Worm (Caenorhabditis elegans) whole organism, late embryonic: ENCODE results near the gene F54H12.7.
A peak's percentile ranks its signal among the peaks of the same experiment; 100 is the strongest.

Experiments used
- C38D4.7 ChIP-seq: fragments of 200-800 bp; sonication (Bioruptor generic); optimal IDR thresholded peaks from 2 replicates; lab custom pipeline; 2018; ENCODE audit warnings: mild to moderate bottlenecking, missing genetic modification characterization, moderate library complexity, missing compliant biosample characterization
- F13H6.1 ChIP-seq: sonication (generic microtip); optimal IDR thresholded peaks from 2 replicates; lab custom pipeline; 2016; ENCODE audit warnings: missing genetic modification characterization, missing compliant biosample characterization
- K02D7.2 ChIP-seq: sonication (generic microtip); optimal IDR thresholded peaks from 2 replicates; lab custom pipeline; 2017; ENCODE audit warnings: mild to moderate bottlenecking, missing genetic modification characterization, missing compliant biosample characterization
- Y22D7AL.16 ChIP-seq: sonication (generic microtip); optimal IDR thresholded peaks from 2 replicates; lab custom pipeline; 2016; ENCODE audit warnings: missing genetic modification characterization, missing compliant biosample characterization
- ahr-1 ChIP-seq: sonication (generic microtip); optimal IDR thresholded peaks from 2 replicates; lab custom pipeline; 2016; ENCODE audit warnings: missing genetic modification characterization, missing compliant biosample characterization
- ceh-18 ChIP-seq: sonication (generic microtip); optimal IDR thresholded peaks from 2 replicates; lab custom pipeline; 2016; ENCODE audit warnings: missing genetic modification characterization, missing compliant biosample characterization
- ceh-19 ChIP-seq: fragments of 200-800 bp; sonication (Bioruptor generic); optimal IDR thresholded peaks from 2 replicates; lab custom pipeline; 2018; ENCODE audit warnings: mild to moderate bottlenecking, missing genetic modification characterization, missing compliant biosample characterization
- ceh-2 ChIP-seq: sonication (generic microtip); optimal IDR thresholded peaks from 2 replicates; lab custom pipeline; 2016; ENCODE audit warnings: missing genotype, missing genetic modification characterization, missing compliant biosample characterization
- ceh-22 ChIP-seq: sonication (generic microtip); optimal IDR thresholded peaks from 2 replicates; lab custom pipeline; 2017; ENCODE audit warnings: missing biosample characterization, missing genetic modification characterization
- ceh-24 ChIP-seq: sonication (generic microtip); optimal IDR thresholded peaks from 2 replicates; lab custom pipeline; 2016; ENCODE audit warnings: mild to moderate bottlenecking, missing genetic modification characterization, missing compliant biosample characterization
- ceh-31 ChIP-seq: sonication (generic microtip); optimal IDR thresholded peaks from 2 replicates; lab custom pipeline; 2016; ENCODE audit warnings: missing genetic modification characterization, missing compliant biosample characterization
- ceh-48 ChIP-seq: sonication (generic microtip); optimal IDR thresholded peaks from 2 replicates; lab custom pipeline; 2016; ENCODE audit warnings: missing genetic modification characterization, inconsistent platforms, missing compliant biosample characterization
- ceh-6 ChIP-seq: fragments of 200-800 bp; sonication (Bioruptor generic); optimal IDR thresholded peaks from 2 replicates; lab custom pipeline; 2018; ENCODE audit warnings: mild to moderate bottlenecking, missing genetic modification characterization, missing compliant biosample characterization
- dmd-4 ChIP-seq: sonication (generic microtip); optimal IDR thresholded peaks from 2 replicates; lab custom pipeline; 2016; ENCODE audit warnings: borderline replicate concordance, missing genetic modification characterization, missing compliant biosample characterization
- dve-1 ChIP-seq: sonication (generic microtip); optimal IDR thresholded peaks from 2 replicates; lab custom pipeline; 2017; ENCODE audit warnings: antibody characterized with exemption, mild to moderate bottlenecking, missing genetic modification characterization, missing compliant biosample characterization
- elt-2 ChIP-seq: sonication (generic microtip); optimal IDR thresholded peaks from 2 replicates; lab custom pipeline; 2016; ENCODE audit warnings: missing genetic modification reagents, missing genetic modification characterization, missing compliant biosample characterization
- elt-4 ChIP-seq: sonication (generic microtip); optimal IDR thresholded peaks from 2 replicates; lab custom pipeline; 2016; ENCODE audit warnings: missing genetic modification characterization, missing compliant biosample characterization
- eyg-1 ChIP-seq: sonication (generic microtip); optimal IDR thresholded peaks from 2 replicates; lab custom pipeline; 2016; ENCODE audit warnings: missing genotype, missing genetic modification characterization, missing compliant biosample characterization
- fax-1 ChIP-seq: sonication (generic microtip); optimal IDR thresholded peaks from 2 replicates; lab custom pipeline; 2016; ENCODE audit warnings: missing genotype, missing genetic modification characterization, missing compliant biosample characterization
- fkh-10 ChIP-seq: fragments of 150-350 bp; optimal IDR thresholded peaks from 2 replicates; lab custom pipeline; 2014; ENCODE audit warnings: missing biosample characterization, missing genetic modification reagents, missing genetic modification characterization
- fkh-6 ChIP-seq: sonication (generic microtip); optimal IDR thresholded peaks from 2 replicates; lab custom pipeline; 2016; ENCODE audit warnings: missing genetic modification characterization, missing compliant biosample characterization
- hlh-30 ChIP-seq: sonication (generic microtip); optimal IDR thresholded peaks from 2 replicates; lab custom pipeline; 2017; ENCODE audit warnings: antibody characterized with exemption, missing genetic modification characterization, missing compliant biosample characterization; ENCODE audit not compliant: insufficient read depth
- lin-11 ChIP-seq: fragments of 200-800 bp; sonication (Bioruptor generic); optimal IDR thresholded peaks from 2 replicates; lab custom pipeline; 2018; ENCODE audit warnings: mild to moderate bottlenecking, missing genetic modification characterization, missing compliant biosample characterization
- madf-2 ChIP-seq: sonication (generic microtip); optimal IDR thresholded peaks from 2 replicates; lab custom pipeline; 2017; ENCODE audit warnings: missing genetic modification characterization, missing compliant biosample characterization
- mec-3 ChIP-seq: sonication (generic microtip); optimal IDR thresholded peaks from 2 replicates; lab custom pipeline; 2016; ENCODE audit warnings: borderline replicate concordance, missing genetic modification characterization, missing compliant biosample characterization
- nfya-1 ChIP-seq: sonication (generic microtip); optimal IDR thresholded peaks from 2 replicates; lab custom pipeline; 2017; ENCODE audit warnings: missing genetic modification characterization, mild to moderate bottlenecking, missing compliant biosample characterization, antibody characterized with exemption, moderate library complexity
- nhr-11 ChIP-seq: fragments of 150-350 bp; optimal IDR thresholded peaks from 2 replicates; lab custom pipeline; 2014; ENCODE audit warnings: missing biosample characterization, missing genetic modification characterization
- pat-9 ChIP-seq: fragments of 200-800 bp; sonication (Bioruptor generic); optimal IDR thresholded peaks from 2 replicates; lab custom pipeline; 2018; ENCODE audit warnings: mild to moderate bottlenecking, missing genetic modification characterization, moderate library complexity, missing compliant biosample characterization
- pha-2 ChIP-seq: sonication (generic microtip); optimal IDR thresholded peaks from 2 replicates; lab custom pipeline; 2017; ENCODE audit warnings: mild to moderate bottlenecking, missing genetic modification characterization, missing compliant biosample characterization
- sdc-2 ChIP-seq: sonication (generic microtip); optimal IDR thresholded peaks from 2 replicates; lab custom pipeline; 2016; ENCODE audit warnings: missing genotype, missing genetic modification characterization, missing compliant biosample characterization
- sox-4 ChIP-seq: sonication (generic microtip); optimal IDR thresholded peaks from 2 replicates; lab custom pipeline; 2017; ENCODE audit warnings: mild to moderate bottlenecking, missing genetic modification characterization, inconsistent platforms, missing compliant biosample characterization
- tbx-2 ChIP-seq: sonication (generic microtip); optimal IDR thresholded peaks from 2 replicates; lab custom pipeline; 2016; ENCODE audit warnings: missing genetic modification characterization, missing compliant biosample characterization
- ttx-3 ChIP-seq: sonication (generic microtip); optimal IDR thresholded peaks from 2 replicates; lab custom pipeline; 2016; ENCODE audit warnings: missing genetic modification reagents, missing genetic modification characterization, missing compliant biosample characterization
- unc-3 ChIP-seq, 2 experiments: fragments of 200-800 bp in 1 of 2; sonication (Bioruptor generic) in 1 of 2; sonication (generic microtip) in 1 of 2; conservative IDR thresholded peaks in 1 of 2; optimal IDR thresholded peaks in 1 of 2; 2 replicates each; pipeline versions ENCODE4 v1.3.6 to Lab custom; 2016 to 2022; ENCODE audit warnings: missing compliant biosample characterization in 2 of 2, missing genetic modification characterization in 2 of 2, missing genetic modification reagents in 1 of 2
- unc-42 ChIP-seq: sonication (generic microtip); optimal IDR thresholded peaks from 2 replicates; lab custom pipeline; 2016; ENCODE audit warnings: missing genotype, missing genetic modification characterization, missing compliant biosample characterization
- unc-55 ChIP-seq: sonication (generic microtip); optimal IDR thresholded peaks from 2 replicates; lab custom pipeline; 2017; ENCODE audit warnings: missing biosample characterization, missing genetic modification reagents, missing genetic modification characterization
- unc-86 ChIP-seq: sonication (generic microtip); optimal IDR thresholded peaks from 2 replicates; lab custom pipeline; 2016; ENCODE audit warnings: missing genetic modification characterization, missing compliant biosample characterization

The F54H12.7 gene

DNA sequence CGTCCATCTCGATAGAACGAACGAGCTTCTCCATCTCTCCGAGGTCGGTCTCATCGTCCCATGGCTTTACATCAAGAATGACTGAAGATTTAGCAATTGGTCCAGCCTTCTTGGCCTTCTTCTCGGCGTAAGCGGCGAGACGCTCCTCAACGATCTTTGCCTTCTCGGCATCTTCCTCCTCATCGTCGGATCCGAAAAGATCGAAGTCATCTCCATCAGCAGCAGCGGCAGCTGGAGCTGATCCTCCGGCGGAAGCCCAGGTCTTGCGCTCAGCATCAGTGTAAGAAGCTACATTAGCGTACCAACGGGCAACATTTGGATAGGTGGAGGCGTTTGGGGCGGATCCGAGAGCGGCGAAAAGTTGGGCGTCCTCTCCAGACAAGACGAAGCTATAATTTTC, 3.5 kb downstream of the F54H12.7 start:
- TF ChIP-seq ahr-1 (tag; lab: Kevin White, UChicago): no peak
- no peak for TF ChIP-seq nhr-11 (tag; lab: Kevin White, UChicago)
- no peak for TF ChIP-seq eyg-1
- no peak for TF ChIP-seq ceh-48 (tag; lab: Kevin White, UChicago)
- TF ChIP-seq ceh-19 (GFP tag; lab: Kevin White, UChicago): no peak
- no peak for TF ChIP-seq ceh-2
- TF ChIP-seq ceh-22: no peak
- TF ChIP-seq Y22D7AL.16: no peak
- no peak for TF ChIP-seq elt-4 (tag; lab: Kevin White, UChicago)
- no peak for TF ChIP-seq ttx-3 (tag; lab: Kevin White, UChicago)
- no peak for TF ChIP-seq mec-3 (tag; lab: Kevin White, UChicago)
- TF ChIP-seq F13H6.1 (tag; lab: Kevin White, UChicago): no peak
- TF ChIP-seq madf-2 (tag; lab: Kevin White, UChicago): no peak
- TF ChIP-seq, all 69 proteins: peak for 0

DNA sequence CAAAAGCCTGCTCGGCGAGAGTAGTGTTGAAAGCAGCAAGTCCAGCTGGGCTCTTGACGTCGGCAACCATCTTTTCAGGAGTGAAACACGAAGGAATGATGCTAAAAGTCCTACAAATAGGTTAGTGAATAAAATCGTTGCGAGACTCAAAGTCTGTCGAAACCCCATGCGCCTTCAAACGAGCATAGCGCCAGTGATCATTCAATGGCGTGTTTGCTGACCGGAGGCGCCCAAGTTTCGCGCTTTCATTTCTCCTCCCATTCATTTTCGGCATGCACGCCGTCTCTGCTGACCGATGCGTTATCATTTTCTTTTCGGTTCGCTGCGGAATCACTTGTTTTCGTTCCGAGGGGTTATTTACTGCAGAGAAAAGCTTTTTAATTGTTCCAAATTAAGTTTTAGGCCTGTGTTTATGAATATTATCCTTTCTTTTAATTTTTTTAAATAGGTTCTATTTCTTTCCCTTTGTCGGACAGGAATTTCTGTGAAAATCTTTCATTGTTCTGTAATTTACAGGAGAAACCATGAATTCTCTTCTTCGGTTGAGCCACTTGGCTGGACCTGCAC, 4.1 kb downstream of the F54H12.7 start, which contains the start of the genes eef-1B.1 and aco-2:
Gene eef-1B.1 (minus strand): TSS at position 186 of the 567 bp plus-strand sequence.
Gene aco-2 (plus strand): TSS at position 517 of the 567 bp plus-strand sequence.
- TF ChIP-seq pat-9 (peak; percentile 29), ceh-31 (tag; lab: Kevin White, UChicago) (peak; percentile 55), dmd-4 (tag; lab: Kevin White, UChicago) (no peak), unc-86 (tag; lab: Kevin White, UChicago) (peak; percentile 6), fax-1 (tag; lab: Kevin White, UChicago) (no peak), ttx-3 (tag; lab: Kevin White, UChicago) (no peak), ceh-19 (GFP tag; lab: Kevin White, UChicago) (no peak), sox-4 (tag; lab: Kevin White, UChicago) (no peak), C38D4.7 (GFP tag; lab: Kevin White, UChicago) (no peak), lin-11 (tag; lab: Kevin White, UChicago) (no peak), ahr-1 (tag; lab: Kevin White, UChicago) (no peak), tbx-2 (tag; lab: Kevin White, UChicago) (peak; percentile 41), ceh-18 (tag; lab: Kevin White, UChicago) (peak; percentile 25), nfya-1 (peak; percentile 61), dve-1 (tag; lab: Kevin White, UChicago) (peak; percentile 11), ceh-6 (GFP tag; lab: Kevin White, UChicago) (no peak), ceh-24 (tag; lab: Kevin White, UChicago) (no peak), elt-2 (tag; lab: Kevin White, UChicago) (peak; percentile 25), unc-55 (GFP tag; lab: Kevin White, UChicago) (peak; percentile 3), unc-42 (tag; lab: Kevin White, UChicago) (peak; percentile 62), hlh-30 (tag; lab: Kevin White, UChicago) (peak; percentile 37)

DNA sequence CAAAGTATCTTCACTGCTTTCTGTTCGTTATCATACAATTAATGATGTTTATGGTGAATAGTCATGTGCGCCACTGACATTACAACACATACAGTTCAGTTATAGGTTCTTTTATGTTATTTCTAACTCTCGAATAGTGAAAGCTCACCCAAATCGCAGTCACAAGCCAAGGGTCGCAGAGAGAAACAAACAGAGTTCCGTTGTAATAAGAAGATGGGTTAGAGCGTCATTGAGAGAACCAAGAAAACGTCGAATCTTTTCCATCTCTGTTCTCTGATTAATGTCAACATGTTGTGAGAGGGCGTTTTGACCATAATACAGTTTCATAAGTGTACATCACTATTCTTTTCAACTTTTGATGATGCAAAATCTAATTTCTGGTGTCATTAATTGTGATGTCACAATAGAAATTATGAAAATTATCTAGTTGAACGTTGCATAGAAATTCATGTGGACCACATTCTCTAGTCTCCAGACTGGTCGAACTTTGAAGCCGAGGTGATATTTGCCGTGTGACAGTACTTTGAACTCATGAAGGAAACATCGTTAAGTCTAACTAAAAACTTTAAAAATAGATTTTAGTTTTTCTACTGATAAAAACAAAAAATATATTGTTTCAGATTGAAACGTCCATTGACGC, 4.9 kb downstream of the F54H12.7 start:
- TF ChIP-seq pha-2 (tag; lab: Kevin White, UChicago) (no peak), unc-3 (GFP tag; conservative IDR thresholded peaks at IDR 0.05; lab: Robert Waterston, UW) (no peak), unc-3 (tag; optimal IDR thresholded peaks at IDR 0.05; lab: Kevin White, UChicago) (no peak), Y22D7AL.16 (no peak), K02D7.2 (no peak), ceh-31 (tag; lab: Kevin White, UChicago) (no peak), fkh-6 (tag; lab: Kevin White, UChicago) (no peak), fkh-10 (GFP tag; lab: Kevin White, UChicago) (no peak), sdc-2 (tag; lab: Kevin White, UChicago) (no peak)
